Fruit fly (Drosophila melanogaster) whole organism, embryonic: Measurements from ENCODE around the gene ph-d.

Source experiments
- Antp ChIP-seq: fragments of 200-800 bp; sonication (Bioruptor generic); optimal IDR thresholded peaks from 3 replicates; lab custom pipeline; 2016; ENCODE audit warnings: missing biosample characterization, missing genetic modification characterization
- CG10462 ChIP-seq: fragments of 200-800 bp; sonication (Bioruptor generic); optimal IDR thresholded peaks from 2 replicates; lab custom pipeline; 2016; ENCODE audit warnings: missing biosample characterization, missing genetic modification characterization
- CG10654 ChIP-seq: fragments of 200-800 bp; sonication (Bioruptor generic); optimal IDR thresholded peaks from 2 replicates; lab custom pipeline; 2016; ENCODE audit warnings: missing biosample characterization, missing genetic modification characterization
- CG10959 ChIP-seq: fragments of 200-800 bp; sonication (Bioruptor generic); IDR thresholded peaks from 2 replicates; pipeline ENCODE4 v1.3.6; 2022; ENCODE audit warnings: missing biosample characterization, missing genetic modification characterization
- CG11456 ChIP-seq: fragments of 200-800 bp; sonication (Bioruptor generic); IDR thresholded peaks from 3 replicates; pipeline ENCODE4 v1.3.6; 2022; ENCODE audit warnings: missing biosample characterization, missing genetic modification characterization
- CG1233 ChIP-seq: fragments of 200-800 bp; sonication (Bioruptor generic); optimal IDR thresholded peaks from 4 replicates; lab custom pipeline; 2018; ENCODE audit warnings: missing biosample characterization, mild to moderate bottlenecking, missing genetic modification characterization
- CG1647 ChIP-seq: fragments of 200-800 bp; sonication (Bioruptor generic); optimal IDR thresholded peaks from 3 replicates; lab custom pipeline; 2016; ENCODE audit warnings: missing biosample characterization, missing genetic modification characterization
- CG17186 ChIP-seq: fragments of 200-800 bp; sonication (Bioruptor generic); optimal IDR thresholded peaks from 3 replicates; lab custom pipeline; 2017; ENCODE audit warnings: missing biosample characterization, missing genetic modification reagents, missing genetic modification characterization
- CG17361 ChIP-seq: fragments of 200-800 bp; sonication (Bioruptor generic); IDR thresholded peaks from 3 replicates; pipeline ENCODE4 v1.3.6; 2022; ENCODE audit warnings: missing biosample characterization, missing genetic modification characterization
- CG18262 ChIP-seq: fragments of 200-800 bp; optimal IDR thresholded peaks from 3 replicates; lab custom pipeline; 2019; ENCODE audit warnings: missing biosample characterization, mild to moderate bottlenecking, missing genetic modification characterization, moderate library complexity
- CG2712 ChIP-seq: fragments of 200-800 bp; optimal IDR thresholded peaks from 3 replicates; lab custom pipeline; 2019; ENCODE audit warnings: missing biosample characterization, mild to moderate bottlenecking, missing genetic modification characterization, moderate library complexity
- CG30403 ChIP-seq: fragments of 200-800 bp; sonication (Bioruptor generic); optimal IDR thresholded peaks from 3 replicates; lab custom pipeline; 2016; ENCODE audit warnings: missing biosample characterization, missing genetic modification characterization
- CG31388 ChIP-seq: fragments of 200-800 bp; sonication (Bioruptor generic); optimal IDR thresholded peaks from 2 replicates; lab custom pipeline; 2016; ENCODE audit warnings: missing biosample characterization, missing genetic modification characterization
- CG3847 ChIP-seq: fragments of 200-800 bp; sonication (Bioruptor generic); IDR thresholded peaks from 2 replicates; pipeline ENCODE4 v1.3.6; 2022; ENCODE audit warnings: missing biosample characterization, missing genetic modification characterization
- CG6765 ChIP-seq: fragments of 200-800 bp; sonication (Bioruptor generic); optimal IDR thresholded peaks from 3 replicates; lab custom pipeline; 2017; ENCODE audit warnings: missing biosample characterization, mild to moderate bottlenecking, missing genetic modification characterization
- CG6791 ChIP-seq: fragments of 200-800 bp; sonication (Bioruptor generic); IDR thresholded peaks from 3 replicates; pipeline ENCODE4 v1.3.6; 2022; ENCODE audit warnings: missing biosample characterization, missing genetic modification characterization; ENCODE audit not compliant: partially characterized antibody
- CG7745 ChIP-seq: fragments of 200-800 bp; sonication (Bioruptor generic); optimal IDR thresholded peaks from 2 replicates; lab custom pipeline; 2018; ENCODE audit warnings: missing biosample characterization, mild to moderate bottlenecking, missing genetic modification characterization, moderate library complexity
- CG9727 ChIP-seq: fragments of 200-800 bp; sonication (Bioruptor generic); optimal IDR thresholded peaks from 3 replicates; lab custom pipeline; 2017; ENCODE audit warnings: missing biosample characterization, mild to moderate bottlenecking, missing genetic modification characterization
- CG9817 ChIP-seq: fragments of 200-800 bp; sonication (Bioruptor generic); optimal IDR thresholded peaks from 2 replicates; lab custom pipeline; 2018; ENCODE audit warnings: missing biosample characterization, mild to moderate bottlenecking, missing genetic modification characterization, moderate library complexity
- CG9932 ChIP-seq: fragments of 200-800 bp; sonication (Bioruptor generic); IDR thresholded peaks from 2 replicates; pipeline ENCODE4 v1.3.6; 2022; ENCODE audit warnings: missing biosample characterization, missing genetic modification characterization
- D19B ChIP-seq: fragments of 200-800 bp; sonication (Bioruptor generic); optimal IDR thresholded peaks from 2 replicates; lab custom pipeline; 2017; ENCODE audit warnings: missing biosample characterization, mild to moderate bottlenecking, missing genetic modification characterization
- Drgx ChIP-seq: fragments of 200-800 bp; sonication (Bioruptor generic); IDR thresholded peaks from 2 replicates; pipeline ENCODE4 v1.3.6; 2022; ENCODE audit warnings: missing biosample characterization, missing genetic modification characterization
- E2f1 ChIP-seq: fragments of 200-800 bp; sonication (Bioruptor generic); IDR thresholded peaks from 2 replicates; pipeline ENCODE4 v1.3.6; 2022; ENCODE audit warnings: missing biosample characterization, missing genetic modification characterization
- HmgZ ChIP-seq: fragments of 200-800 bp; sonication (Bioruptor generic); optimal IDR thresholded peaks from 2 replicates; lab custom pipeline; 2018; ENCODE audit warnings: missing biosample characterization, mild to moderate bottlenecking, missing genetic modification characterization
- NC2α ChIP-seq: fragments of 200-800 bp; sonication (Bioruptor generic); optimal IDR thresholded peaks from 2 replicates; lab custom pipeline; 2016; ENCODE audit warnings: missing biosample characterization, missing genetic modification characterization
- Oaz ChIP-seq: fragments of 200-800 bp; sonication (Bioruptor generic); IDR thresholded peaks from 2 replicates; pipeline ENCODE4 v1.3.6; 2022; ENCODE audit warnings: missing biosample characterization, missing genetic modification characterization
- Poxn ChIP-seq: fragments of 200-800 bp; sonication (Bioruptor generic); IDR thresholded peaks from 2 replicates; pipeline ENCODE4 v1.3.6; 2022; ENCODE audit warnings: missing biosample characterization, missing genetic modification characterization
- Trl ChIP-seq, 3 experiments: fragments of >200 bp in 2 of 3; fragments of 200-800 bp in 1 of 3; sonication (Bioruptor generic) in 1 of 3; optimal IDR thresholded peaks; 2 replicates in 1 of 3; 3 replicates in 2 of 3; lab custom pipeline; 2016 to 2017; ENCODE audit warnings: missing biosample characterization in 1 of 3, missing genetic modification characterization in 1 of 3
- YL-1 ChIP-seq: fragments of 200-800 bp; sonication (Bioruptor generic); optimal IDR thresholded peaks from 3 replicates; lab custom pipeline; 2017; ENCODE audit warnings: missing biosample characterization, mild to moderate bottlenecking, missing genetic modification characterization
- dati ChIP-seq: fragments of 200-800 bp; sonication (Bioruptor generic); IDR thresholded peaks from 2 replicates; pipeline ENCODE4 v1.3.6; 2022; ENCODE audit warnings: missing biosample characterization, missing genetic modification characterization
- disco-r ChIP-seq: fragments of 200-800 bp; sonication (Bioruptor generic); optimal IDR thresholded peaks from 2 replicates; lab custom pipeline; 2016; ENCODE audit warnings: missing biosample characterization, missing genetic modification characterization
- dm ChIP-seq: fragments of 200-800 bp; sonication (Bioruptor generic); optimal IDR thresholded peaks from 3 replicates; lab custom pipeline; 2016; ENCODE audit warnings: missing biosample characterization, missing genetic modification characterization
- gce ChIP-seq: fragments of 200-800 bp; sonication (Bioruptor generic); IDR thresholded peaks from 3 replicates; pipeline ENCODE4 v1.3.6; 2022; ENCODE audit warnings: missing biosample characterization, missing genetic modification characterization
- jing ChIP-seq: fragments of 200-800 bp; sonication (Bioruptor generic); optimal IDR thresholded peaks from 2 replicates; lab custom pipeline; 2018; ENCODE audit warnings: missing biosample characterization, mild to moderate bottlenecking, missing genetic modification characterization
- knrl ChIP-seq: fragments of 200-800 bp; sonication (Bioruptor generic); IDR thresholded peaks from 3 replicates; pipeline ENCODE4 v1.3.6; 2022; ENCODE audit warnings: missing biosample characterization, missing genetic modification characterization; ENCODE audit not compliant: partially characterized antibody
- lov ChIP-seq, 2 experiments: fragments of 200-800 bp in 1 of 2; fragments of >200 bp in 1 of 2; sonication (Bioruptor generic) in 1 of 2; IDR thresholded peaks in 1 of 2; optimal IDR thresholded peaks in 1 of 2; 2 replicates in 1 of 2; 3 replicates in 1 of 2; pipeline versions ENCODE4 v1.3.6 to Lab custom; 2017 to 2022; ENCODE audit warnings: missing biosample characterization in 1 of 2, missing genetic modification characterization in 1 of 2
- luna ChIP-seq: fragments of 200-800 bp; sonication (Bioruptor generic); optimal IDR thresholded peaks from 2 replicates; lab custom pipeline; 2016; ENCODE audit warnings: missing biosample characterization, missing genetic modification characterization
- peb ChIP-seq: fragments of 200-800 bp; sonication (Bioruptor generic); IDR thresholded peaks from 2 replicates; pipeline ENCODE4 v1.3.6; 2022; ENCODE audit warnings: missing biosample characterization, missing genetic modification characterization
- pnt ChIP-seq: fragments of 200-800 bp; sonication (Bioruptor generic); optimal IDR thresholded peaks from 3 replicates; lab custom pipeline; 2016; ENCODE audit warnings: missing biosample characterization, missing genetic modification characterization
- prd ChIP-seq, 3 experiments: fragments of >200 bp in 2 of 3; fragments of 200-800 bp in 1 of 3; sonication (Bioruptor generic) in 1 of 3; optimal IDR thresholded peaks in 2 of 3; IDR thresholded peaks in 1 of 3; 2 replicates in 2 of 3; 3 replicates in 1 of 3; pipeline versions ENCODE4 v1.3.6 to Lab custom; 2017 to 2022; ENCODE audit warnings: missing biosample characterization in 1 of 3, missing genetic modification characterization in 1 of 3
- psq ChIP-seq: fragments of 200-800 bp; sonication (Bioruptor generic); optimal IDR thresholded peaks from 2 replicates; lab custom pipeline; 2017; ENCODE audit warnings: missing biosample characterization, missing genetic modification characterization
- sd ChIP-seq: fragments of 200-800 bp; sonication (Bioruptor generic); optimal IDR thresholded peaks from 3 replicates; lab custom pipeline; 2018; ENCODE audit warnings: missing biosample characterization, mild to moderate bottlenecking, missing genetic modification characterization, moderate library complexity
- sisA ChIP-seq: fragments of 200-800 bp; sonication (Bioruptor generic); IDR thresholded peaks from 2 replicates; pipeline ENCODE4 v1.3.6; 2022; ENCODE audit warnings: missing biosample characterization, missing genetic modification characterization
- sob ChIP-seq: fragments of 200-800 bp; sonication (Bioruptor generic); IDR thresholded peaks from 2 replicates; pipeline ENCODE4 v1.3.6; 2022; ENCODE audit warnings: missing biosample characterization, missing genetic modification characterization
- stwl ChIP-seq: fragments of 200-800 bp; sonication (Bioruptor generic); optimal IDR thresholded peaks from 3 replicates; lab custom pipeline; 2018; ENCODE audit warnings: missing biosample characterization, mild to moderate bottlenecking, missing genetic modification characterization, moderate library complexity
- tll ChIP-seq, 2 experiments: fragments of 200-800 bp in 1 of 2; fragments of >200 bp in 1 of 2; sonication (Bioruptor generic) in 1 of 2; optimal IDR thresholded peaks; 2 replicates each; lab custom pipeline; 2017 to 2019; ENCODE audit warnings: missing biosample characterization in 2 of 2, missing genetic modification characterization in 2 of 2, mild to moderate bottlenecking in 1 of 2, moderate library complexity in 1 of 2
- yki ChIP-seq: fragments of >200 bp; optimal IDR thresholded peaks from 3 replicates; lab custom pipeline; 2018
- zen2 ChIP-seq: fragments of 200-800 bp; sonication (Bioruptor generic); IDR thresholded peaks from 3 replicates; pipeline ENCODE4 v1.3.6; 2022; ENCODE audit warnings: missing biosample characterization, missing genetic modification characterization; ENCODE audit not compliant: partially characterized antibody

Gene ph-d

DNA sequence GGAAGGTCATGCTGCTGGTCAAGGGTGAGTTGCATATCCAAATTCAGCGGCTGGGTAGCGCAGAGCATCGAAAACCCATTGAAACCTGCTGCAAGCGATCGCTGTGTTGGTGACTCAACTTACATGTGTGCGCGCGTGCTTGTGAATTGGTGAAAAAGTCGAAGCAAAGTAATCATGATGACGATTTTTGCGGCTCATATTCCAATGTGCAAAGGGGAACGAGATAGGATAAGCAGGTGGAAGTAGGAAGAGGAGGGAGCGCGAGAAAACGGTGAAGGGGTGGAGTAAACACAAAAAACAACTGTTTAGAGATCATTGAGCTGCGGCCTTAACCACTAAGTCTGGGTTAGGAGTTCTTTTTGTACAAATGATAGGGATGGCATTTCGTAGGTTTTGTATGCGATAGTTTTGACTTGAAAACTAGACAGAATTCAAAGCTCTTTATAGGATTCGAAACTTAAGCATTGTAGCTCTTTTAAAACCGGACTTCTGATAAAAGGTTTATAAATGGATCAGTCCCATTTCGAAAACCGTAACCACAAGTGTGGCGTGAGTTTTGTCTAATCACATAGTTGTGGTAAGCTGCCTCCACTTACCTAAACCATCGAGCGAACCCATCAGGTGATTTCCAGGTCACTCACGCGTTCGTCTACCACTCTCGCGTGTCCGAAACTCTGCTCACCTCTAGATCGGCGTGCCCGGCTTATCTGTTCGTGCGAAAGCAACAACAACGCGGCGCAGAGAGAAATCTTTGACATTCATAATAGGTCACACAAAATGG, 22.8 kb upstream of the ph-d start (continued):
- peak; percentile 42 for TF ChIP-seq D19B (GFP tag; lab: Kevin White, UChicago)
- peak; percentile 60 for TF ChIP-seq CG9727 (GFP tag; lab: Kevin White, UChicago)
- 0 out of 2 replicates have a peak, but pooled peaks have one; percentile 11 for TF ChIP-seq E2f1 (GFP tag; lab: Robert Waterston, UW)
- TF ChIP-seq dm (GFP tag; lab: Kevin White, UChicago): no peak
- peak; percentile 27 for TF ChIP-seq Antp
- no peak for TF ChIP-seq lov (optimal IDR thresholded peaks at IDR 0.05; lab: Kevin White, UChicago)
- no peak for TF ChIP-seq lov (GFP tag; IDR thresholded peaks at IDR 0.05; lab: Robert Waterston, UW)
- peak; percentile 5 for TF ChIP-seq disco-r (GFP tag; lab: Kevin White, UChicago)
- peak; percentile 17 for TF ChIP-seq CG1233 (GFP tag; lab: Kevin White, UChicago)
- TF ChIP-seq CG10462 (GFP tag; lab: Kevin White, UChicago): no peak
- TF ChIP-seq pnt: peak; percentile 1
- TF ChIP-seq stwl (tag; lab: Kevin White, UChicago): no peak
- TF ChIP-seq CG17186 (GFP tag; lab: Kevin White, UChicago): no peak
- no peak for TF ChIP-seq Poxn (GFP tag; lab: Robert Waterston, UW)
- TF ChIP-seq gce: no peak
- no peak for TF ChIP-seq Trl (optimal IDR thresholded peaks at IDR 0.05; lab: Kevin White, UChicago)
- TF ChIP-seq Trl (GFP tag; optimal IDR thresholded peaks at IDR 0.05; lab: Kevin White, UChicago): peak; percentile 60
- peak; percentile 42 for TF ChIP-seq HmgZ
- peak; percentile 49 for TF ChIP-seq CG30403 (GFP tag; lab: Kevin White, UChicago)
- no peak for TF ChIP-seq CG7745 (tag; lab: Kevin White, UChicago)
- no peak for TF ChIP-seq CG10654 (GFP tag; lab: Kevin White, UChicago)
- TF ChIP-seq YL-1 (GFP tag; lab: Kevin White, UChicago): no peak
- TF ChIP-seq yki (lab: Kevin White, UChicago): no peak
- peak; percentile 37 for TF ChIP-seq CG18262 (tag; lab: Kevin White, UChicago)
- no peak for TF ChIP-seq NC2α (GFP tag; lab: Kevin White, UChicago)
- TF ChIP-seq sob: peak; percentile 42
- no peak for TF ChIP-seq CG10959 (GFP tag; lab: Robert Waterston, UW)
- peak; percentile 0 for TF ChIP-seq jing (GFP tag; lab: Kevin White, UChicago)
- peak; percentile 51; the same call in 1 of the 3 replicates for TF ChIP-seq CG17361 (GFP tag; lab: Robert Waterston, UW)
- TF ChIP-seq knrl (GFP tag; lab: Robert Waterston, UW): peak; percentile 83; the same call in 2 of the 3 replicates
- TF ChIP-seq luna (GFP tag; lab: Kevin White, UChicago): peak; percentile 27
- TF ChIP-seq Drgx (GFP tag; lab: Robert Waterston, UW): peak; percentile 33; the same call in 1 of the 2 replicates
- TF ChIP-seq CG6765 (GFP tag; lab: Kevin White, UChicago): peak; percentile 32
- TF ChIP-seq zen2 (GFP tag; lab: Robert Waterston, UW): peak; percentile 72; the same call in 1 of the 3 replicates
- no peak for TF ChIP-seq psq (GFP tag; lab: Kevin White, UChicago)
- TF ChIP-seq tll (GFP tag; optimal IDR thresholded peaks at IDR 0.05; lab: Kevin White, UChicago): peak; percentile 47 to 62
- peak; percentile 63; the same call in 1 of the 2 replicates for TF ChIP-seq CG9932 (GFP tag; lab: Robert Waterston, UW)
- peak; percentile 62; the same call in 2 of the 3 replicates for TF ChIP-seq CG6791 (GFP tag; lab: Robert Waterston, UW)
- no peak; the same call in 1 of the 2 replicates for TF ChIP-seq CG3847 (GFP tag; lab: Robert Waterston, UW)
- TF ChIP-seq CG9817: peak; percentile 31
- TF ChIP-seq CG31388 (GFP tag; lab: Kevin White, UChicago): no peak
- TF ChIP-seq dati (GFP tag; lab: Robert Waterston, UW): no peak
- peak; percentile 15; the same call in 1 of the 2 replicates for TF ChIP-seq sisA (GFP tag; lab: Robert Waterston, UW)
- peak; percentile 51 for TF ChIP-seq CG2712 (tag; lab: Kevin White, UChicago)
- TF ChIP-seq peb (GFP tag; lab: Robert Waterston, UW): no peak
- no peak for TF ChIP-seq prd (optimal IDR thresholded peaks at IDR 0.05; lab: Kevin White, UChicago)
- peak; percentile 38; the same call in 1 of the 3 replicates for TF ChIP-seq prd (GFP tag; IDR thresholded peaks at IDR 0.05; lab: Robert Waterston, UW)
- 0 out of 3 replicates have a peak, but pooled peaks have one; percentile 16 for TF ChIP-seq CG11456 (GFP tag; lab: Robert Waterston, UW)
- TF ChIP-seq CG1647: no peak
- TF ChIP-seq Oaz (GFP tag; lab: Robert Waterston, UW): no peak
- no peak for TF ChIP-seq sd (tag; lab: Kevin White, UChicago)
